Worm (Caenorhabditis elegans) whole organism, L4 larva: ENCODE measurements around the gene puf-8.
A peak's percentile ranks its signal among the peaks of the same experiment; 100 is the strongest.

Experiments
- D1046.2 ChIP-seq: fragments of 200-800 bp; sonication (Bioruptor generic); IDR thresholded peaks from 2 replicates; pipeline ENCODE4 v1.3.6; 2022; ENCODE audit warnings: missing genetic modification characterization, missing compliant biosample characterization
- F10B5.3 ChIP-seq: sonication (generic microtip); optimal IDR thresholded peaks from 2 replicates; lab custom pipeline; 2016; ENCODE audit warnings: mild to moderate bottlenecking, missing genetic modification characterization, missing compliant biosample characterization
- F37D6.2 ChIP-seq: sonication (generic microtip); optimal IDR thresholded peaks from 2 replicates; lab custom pipeline; 2016; ENCODE audit warnings: mild to moderate bottlenecking, missing genetic modification characterization, missing compliant biosample characterization
- F44E2.7 ChIP-seq: fragments of 200-800 bp; sonication (Bioruptor generic); IDR thresholded peaks from 2 replicates; pipeline ENCODE4 v2.1.2; 2022; ENCODE audit warnings: missing genetic modification characterization, missing compliant biosample characterization
- R02D3.7 ChIP-seq: fragments of 150-350 bp; sonication (generic microtip); optimal IDR thresholded peaks from 3 replicates; lab custom pipeline; 2014; ENCODE audit warnings: missing biosample characterization, missing genetic modification characterization
- T26A8.4 ChIP-seq: fragments of 200-800 bp; sonication (Bioruptor generic); IDR thresholded peaks from 2 replicates; pipeline ENCODE4 v1.3.6; 2022; ENCODE audit warnings: missing genetic modification characterization, missing compliant biosample characterization
- Y75B8A.6 ChIP-seq: fragments of 200-800 bp; sonication (Bioruptor generic); IDR thresholded peaks from 2 replicates; pipeline ENCODE4 v1.3.6; 2022; ENCODE audit warnings: missing genetic modification reagents, missing genetic modification characterization, missing compliant biosample characterization
- ZK546.5 ChIP-seq, 2 experiments: sonication (generic microtip); optimal IDR thresholded peaks; 2 replicates each; lab custom pipeline; 2017; ENCODE audit warnings: missing biosample characterization in 2 of 2, missing genetic modification characterization in 2 of 2
- aha-1 ChIP-seq: fragments of 150-350 bp; peaks from one replicate; lab custom pipeline; 2014; ENCODE audit warnings: missing biosample characterization, missing genetic modification characterization
- arid-1 ChIP-seq: fragments of 200-800 bp; sonication (Bioruptor generic); conservative IDR thresholded peaks from 2 replicates; pipeline ENCODE4 v1.3.6; 2022; ENCODE audit warnings: missing genetic modification reagents, missing genetic modification characterization, missing compliant biosample characterization
- ceh-20 ChIP-seq: fragments of 200-800 bp; sonication (Bioruptor generic); IDR thresholded peaks from 2 replicates; pipeline ENCODE4 v1.3.6; 2022; ENCODE audit warnings: missing genetic modification reagents, missing genetic modification characterization, missing compliant biosample characterization
- ceh-28 ChIP-seq: fragments of 150-350 bp; optimal IDR thresholded peaks from 2 replicates; lab custom pipeline; 2014; ENCODE audit warnings: missing biosample characterization, missing genetic modification reagents, missing genetic modification characterization
- daf-12 ChIP-seq: fragments of 150-350 bp; optimal IDR thresholded peaks from 2 replicates; lab custom pipeline; 2014; ENCODE audit warnings: missing biosample characterization, missing genetic modification reagents, missing genetic modification characterization
- daf-16 ChIP-seq, 3 experiments: sonication (generic microtip); optimal IDR thresholded peaks; 2 replicates each; lab custom pipeline; 2016 to 2017; ENCODE audit warnings: missing genetic modification characterization in 3 of 3, missing genetic modification reagents in 3 of 3, mild to moderate bottlenecking in 2 of 3, missing compliant biosample characterization in 2 of 3, missing biosample characterization in 1 of 3, moderate library complexity in 1 of 3
- dmd-8 ChIP-seq: fragments of 200-800 bp; sonication (Bioruptor generic); IDR thresholded peaks from 2 replicates; pipeline ENCODE4 v1.3.6; 2022; ENCODE audit warnings: missing genetic modification characterization, missing compliant biosample characterization
- dpl-1 ChIP-seq: fragments of 150-350 bp; optimal IDR thresholded peaks from 2 replicates; lab custom pipeline; 2014; ENCODE audit warnings: missing biosample characterization, missing genetic modification reagents, missing genetic modification characterization
- duxl-1 ChIP-seq: sonication (generic microtip); optimal IDR thresholded peaks from 2 replicates; lab custom pipeline; 2016; ENCODE audit warnings: mild to moderate bottlenecking, missing genetic modification characterization, moderate library complexity, missing compliant biosample characterization; ENCODE audit not compliant: poor library complexity
- egl-43 ChIP-seq: fragments of 200-800 bp; sonication (Bioruptor generic); IDR thresholded peaks from 2 replicates; pipeline ENCODE4 v1.3.6; 2022; ENCODE audit warnings: missing genetic modification reagents, missing genetic modification characterization, missing compliant biosample characterization
- fkh-10 ChIP-seq: fragments of 150-350 bp; optimal IDR thresholded peaks from 2 replicates; lab custom pipeline; 2014; ENCODE audit warnings: missing biosample characterization, missing genetic modification reagents, missing genetic modification characterization
- gei-8 ChIP-seq: fragments of 200-800 bp; sonication (Bioruptor generic); optimal IDR thresholded peaks from 2 replicates; lab custom pipeline; 2018; ENCODE audit warnings: mild to moderate bottlenecking, missing genetic modification characterization, missing compliant biosample characterization
- hif-1 ChIP-seq, 2 experiments: sonication (generic microtip); optimal IDR thresholded peaks; 2 replicates each; lab custom pipeline; 2016 to 2017; ENCODE audit warnings: missing compliant biosample characterization in 2 of 2, missing genetic modification characterization in 2 of 2, missing genetic modification reagents in 2 of 2, missing genotype in 2 of 2, mild to moderate bottlenecking in 1 of 2
- hlh-11 ChIP-seq: fragments of 200-800 bp; sonication (Bioruptor generic); optimal IDR thresholded peaks from 2 replicates; lab custom pipeline; 2018; ENCODE audit warnings: mild to moderate bottlenecking, missing genetic modification characterization, missing compliant biosample characterization
- hlh-30 ChIP-seq: sonication (generic microtip); optimal IDR thresholded peaks from 2 replicates; lab custom pipeline; 2017; ENCODE audit warnings: antibody characterized with exemption, mild to moderate bottlenecking, missing genetic modification characterization, missing compliant biosample characterization; ENCODE audit not compliant: insufficient read depth
- hmg-1.1 ChIP-seq: fragments of 200-800 bp; sonication (Bioruptor generic); IDR thresholded peaks from 2 replicates; pipeline ENCODE4 v1.3.6; 2022; ENCODE audit warnings: missing genetic modification reagents, missing genetic modification characterization, missing compliant biosample characterization
- jun-1 ChIP-seq: fragments of 150-350 bp; optimal IDR thresholded peaks from 2 replicates; lab custom pipeline; 2014; ENCODE audit warnings: missing biosample characterization, missing genetic modification reagents, missing genetic modification characterization
- lin-1 ChIP-seq: fragments of 200-800 bp; sonication (Bioruptor generic); IDR thresholded peaks from 2 replicates; pipeline ENCODE4 v1.3.6; 2022; ENCODE audit warnings: missing genetic modification reagents, missing genetic modification characterization, missing compliant biosample characterization
- lin-15B ChIP-seq: fragments of 150-350 bp; sonication (generic microtip); optimal IDR thresholded peaks from 3 replicates; lab custom pipeline; 2014; ENCODE audit warnings: missing biosample characterization, missing genetic modification characterization
- lin-38 ChIP-seq: fragments of 200-800 bp; sonication (Bioruptor generic); IDR thresholded peaks from 2 replicates; pipeline ENCODE4 v1.3.6; 2022; ENCODE audit warnings: missing genetic modification reagents, missing genetic modification characterization, missing compliant biosample characterization
- lin-39 ChIP-seq: fragments of 150-350 bp; optimal IDR thresholded peaks from 2 replicates; lab custom pipeline; 2014; ENCODE audit warnings: missing biosample characterization, missing genetic modification reagents, missing genetic modification characterization
- lsy-2 ChIP-seq, 2 experiments: fragments of 150-350 bp in 1 of 2; sonication (generic microtip) in 1 of 2; optimal IDR thresholded peaks; 2 replicates each; lab custom pipeline; 2014 to 2017; ENCODE audit warnings: missing biosample characterization in 2 of 2, missing genetic modification characterization in 2 of 2
- mdl-1 ChIP-seq, 2 experiments: fragments of 150-350 bp in 1 of 2; sonication (generic microtip) in 1 of 2; optimal IDR thresholded peaks; 2 replicates each; lab custom pipeline; 2014 to 2017; ENCODE audit warnings: missing biosample characterization in 2 of 2, missing genetic modification characterization in 2 of 2
- mep-1 ChIP-seq: fragments of 150-350 bp; sonication (generic microtip); optimal IDR thresholded peaks from 3 replicates; lab custom pipeline; 2014; ENCODE audit warnings: missing biosample characterization, missing genetic modification characterization
- mxl-3 ChIP-seq: fragments of 200-800 bp; sonication (Bioruptor generic); optimal IDR thresholded peaks from 2 replicates; lab custom pipeline; 2018; ENCODE audit warnings: mild to moderate bottlenecking, missing genetic modification characterization, missing compliant biosample characterization
- nhr-102 ChIP-seq: sonication (generic microtip); optimal IDR thresholded peaks from 2 replicates; lab custom pipeline; 2016; ENCODE audit warnings: mild to moderate bottlenecking, missing genetic modification characterization, moderate library complexity, missing compliant biosample characterization
- nhr-11 ChIP-seq: fragments of 150-350 bp; optimal IDR thresholded peaks from 2 replicates; lab custom pipeline; 2014; ENCODE audit warnings: missing biosample characterization, missing genetic modification characterization
- nhr-111 ChIP-seq: fragments of 200-800 bp; sonication (Bioruptor generic); optimal IDR thresholded peaks from 2 replicates; lab custom pipeline; 2018; ENCODE audit warnings: mild to moderate bottlenecking, missing genetic modification characterization, missing compliant biosample characterization
- nhr-237 ChIP-seq: sonication (generic microtip); optimal IDR thresholded peaks from 2 replicates; lab custom pipeline; 2017; ENCODE audit warnings: missing biosample characterization, missing genetic modification characterization
- nhr-25 ChIP-seq: sonication (generic microtip); optimal IDR thresholded peaks from 2 replicates; lab custom pipeline; 2017; ENCODE audit warnings: missing genetic modification characterization, mild to moderate bottlenecking, missing compliant biosample characterization, antibody characterized with exemption, moderate library complexity, borderline replicate concordance; ENCODE audit not compliant: insufficient read depth
- nhr-76 ChIP-seq: fragments of 150-350 bp; optimal IDR thresholded peaks from 2 replicates; lab custom pipeline; 2014; ENCODE audit warnings: missing biosample characterization, missing genetic modification characterization
- sdz-12 ChIP-seq: fragments of 200-800 bp; sonication (Bioruptor generic); optimal IDR thresholded peaks from 2 replicates; lab custom pipeline; 2018; ENCODE audit warnings: mild to moderate bottlenecking, missing genetic modification characterization, missing compliant biosample characterization
- snpc-4 ChIP-seq: fragments of 150-350 bp; optimal IDR thresholded peaks from 2 replicates; lab custom pipeline; 2014; ENCODE audit warnings: missing biosample characterization, missing genetic modification characterization
- unc-130 ChIP-seq: sonication (generic microtip); optimal IDR thresholded peaks from 2 replicates; lab custom pipeline; 2016; ENCODE audit warnings: missing genetic modification reagents, missing genetic modification characterization, missing compliant biosample characterization
- unc-62 ChIP-seq, 3 experiments: fragments of 150-350 bp in 1 of 3; sonication (generic microtip); optimal IDR thresholded peaks in 2 of 3; peaks in 1 of 3; 1 replicate in 1 of 3; 2 replicates in 2 of 3; lab custom pipeline; 2014 to 2017; ENCODE audit warnings: missing biosample characterization in 3 of 3, missing genetic modification characterization in 3 of 3, missing genetic modification reagents in 3 of 3, missing genotype in 1 of 3
- zip-11 ChIP-seq: fragments of 200-800 bp; sonication (Bioruptor generic); IDR thresholded peaks from 2 replicates; pipeline ENCODE4 v1.3.6; 2022; ENCODE audit warnings: missing genetic modification characterization, missing compliant biosample characterization

puf-8 gene

ce11 chrII:7298197-7298682 lies at the start of gene puf-8:
puf-8 (minus strand) TSS chrII:7298247.
- TF ChIP-seq T26A8.4 (GFP tag; lab: Robert Waterston, UW) (no peak), ceh-20 (GFP tag; lab: Robert Waterston, UW) (no peak)

- TF ChIP-seq dpl-1 (GFP tag; lab: Kevin White, UChicago) (no peak), hlh-11 (tag; lab: Kevin White, UChicago) (peak; percentile 4), nhr-111 (GFP tag; lab: Kevin White, UChicago) (no peak), F44E2.7 (GFP tag; lab: Robert Waterston, UW) (no peak), unc-62 (GFP tag; optimal IDR thresholded peaks at IDR 0.05 in 1 of 2; lab: Kevin White, UChicago) (peak in 1 of 2 experiments; percentile 98), unc-62 (tag; optimal IDR thresholded peaks at IDR 0.05; lab: Kevin White, UChicago) (no peak)
Measured at ce11 chrII:7345858-7346257, 47.8 kb upstream of the puf-8 start.

- TF ChIP-seq nhr-11 (tag; lab: Kevin White, UChicago), result no peak
- no peak for TF ChIP-seq daf-12 (tag; lab: Kevin White, UChicago)
- TF ChIP-seq nhr-76 (tag; lab: Kevin White, UChicago), result no peak
- no peak for TF ChIP-seq lin-39 (tag; lab: Kevin White, UChicago)
- TF ChIP-seq snpc-4 (tag; lab: Kevin White, UChicago), result no peak
- no peak for TF ChIP-seq arid-1 (GFP tag; lab: Robert Waterston, UW)
- TF ChIP-seq F44E2.7 (GFP tag; lab: Robert Waterston, UW), result no peak
- TF ChIP-seq T26A8.4 (GFP tag; lab: Robert Waterston, UW), result 0 out of 2 replicates have a peak, but pooled peaks have one; percentile 8
- no peak for TF ChIP-seq mdl-1 (tag; optimal IDR thresholded peaks at IDR 0.05; lab: Kevin White, UChicago)
- no peak for TF ChIP-seq jun-1 (tag; lab: Kevin White, UChicago)
- TF ChIP-seq sdz-12 (GFP tag; lab: Kevin White, UChicago), result no peak
- TF ChIP-seq zip-11, result no peak
- TF ChIP-seq ZK546.5 (tag; optimal IDR thresholded peaks at IDR 0.05; lab: Kevin White, UChicago), result no peak
- TF ChIP-seq nhr-237, result no peak
- TF ChIP-seq lin-38 (GFP tag; lab: Robert Waterston, UW), result no peak
- TF ChIP-seq daf-16 (GFP tag; optimal IDR thresholded peaks at IDR 0.05; lab: Kevin White, UChicago), result no peak
- TF ChIP-seq daf-16 (tag; optimal IDR thresholded peaks at IDR 0.05; lab: Kevin White, UChicago), result no peak
- TF ChIP-seq aha-1 (tag; lab: Kevin White, UChicago), result peak; percentile 6
- no peak for TF ChIP-seq fkh-10 (GFP tag; lab: Kevin White, UChicago)
- no peak for TF ChIP-seq duxl-1 (tag; lab: Kevin White, UChicago)
- TF ChIP-seq hif-1 (tag; optimal IDR thresholded peaks at IDR 0.05; lab: Kevin White, UChicago), result no peak
- no peak for TF ChIP-seq lin-15B (tag; lab: Kevin White, UChicago)
- 0 out of 2 replicates have a peak, but pooled peaks have one; percentile 16 for TF ChIP-seq dmd-8 (GFP tag; lab: Robert Waterston, UW)
Measured at ce11 chrII:7343668-7344067, 45.6 kb upstream of the puf-8 start.

ce11 chrII:7342884-7343283 lies 44.8 kb upstream of the puf-8 start:
- peak; percentile 13 for TF ChIP-seq mep-1 (tag; lab: Kevin White, UChicago)
- no peak for TF ChIP-seq unc-130
- TF ChIP-seq R02D3.7 (tag; lab: Kevin White, UChicago), result no peak
- TF ChIP-seq hmg-1.1 (GFP tag; lab: Robert Waterston, UW), result no peak
- TF ChIP-seq mxl-3 (GFP tag; lab: Kevin White, UChicago), result peak; percentile 62
- no peak for TF ChIP-seq F10B5.3 (tag; lab: Kevin White, UChicago)
- TF ChIP-seq F37D6.2 (tag; lab: Kevin White, UChicago), result no peak
- peak; percentile 29 for TF ChIP-seq hlh-30
- TF ChIP-seq zip-11, result no peak
- no peak for TF ChIP-seq hif-1 (tag; optimal IDR thresholded peaks at IDR 0.05; lab: Kevin White, UChicago)
- no peak for TF ChIP-seq egl-43 (GFP tag; lab: Robert Waterston, UW)
- no peak for TF ChIP-seq lsy-2 (tag; optimal IDR thresholded peaks at IDR 0.05; lab: Kevin White, UChicago)
- peak; percentile 25 to 78 for TF ChIP-seq mdl-1 (tag; optimal IDR thresholded peaks at IDR 0.05; lab: Kevin White, UChicago)
- TF ChIP-seq ceh-28 (tag; lab: Kevin White, UChicago), result no peak
- no peak for TF ChIP-seq D1046.2
- TF ChIP-seq nhr-102 (tag; lab: Kevin White, UChicago), result no peak
- TF ChIP-seq lin-1 (GFP tag; lab: Robert Waterston, UW), result no peak
- TF ChIP-seq nhr-25 (tag; lab: Kevin White, UChicago), result no peak
- no peak for TF ChIP-seq Y75B8A.6 (GFP tag; lab: Robert Waterston, UW)
- TF ChIP-seq gei-8, result no peak
- peak; percentile 62 for TF ChIP-seq hlh-11 (tag; lab: Kevin White, UChicago)
